Worm (Caenorhabditis elegans) whole organism, L4 larva: ENCODE data around the gene nstp-9.

ENCODE experiments used
- T26A8.4 ChIP-seq: fragments of 200-800 bp; sonication (Bioruptor generic); IDR thresholded peaks from 2 replicates; pipeline ENCODE4 v1.3.6; 2022; ENCODE audit warnings: missing genetic modification characterization, missing compliant biosample characterization
- ZK546.5 ChIP-seq, 2 experiments: sonication (generic microtip); optimal IDR thresholded peaks; 2 replicates each; lab custom pipeline; 2017; ENCODE audit warnings: missing biosample characterization in 2 of 2, missing genetic modification characterization in 2 of 2
- aha-1 ChIP-seq: fragments of 150-350 bp; peaks from one replicate; lab custom pipeline; 2014; ENCODE audit warnings: missing biosample characterization, missing genetic modification characterization
- ceh-32 ChIP-seq: sonication (generic microtip); optimal IDR thresholded peaks from 2 replicates; lab custom pipeline; 2016; ENCODE audit warnings: mild to moderate bottlenecking, missing genetic modification characterization, missing compliant biosample characterization; ENCODE audit not compliant: poor library complexity
- ceh-62 ChIP-seq: sonication (generic microtip); optimal IDR thresholded peaks from 2 replicates; lab custom pipeline; 2017; ENCODE audit warnings: missing biosample characterization, missing genetic modification characterization
- ces-1 ChIP-seq: fragments of 150-350 bp; sonication (generic microtip); optimal IDR thresholded peaks from 4 replicates; lab custom pipeline; 2014; ENCODE audit warnings: missing biosample characterization, missing genetic modification reagents, missing genetic modification characterization
- daf-16 ChIP-seq, 3 experiments: sonication (generic microtip); optimal IDR thresholded peaks; 2 replicates each; lab custom pipeline; 2016 to 2017; ENCODE audit warnings: missing genetic modification characterization in 3 of 3, missing genetic modification reagents in 3 of 3, mild to moderate bottlenecking in 2 of 3, missing compliant biosample characterization in 2 of 3, missing biosample characterization in 1 of 3, moderate library complexity in 1 of 3
- dve-1 ChIP-seq: sonication (generic microtip); optimal IDR thresholded peaks from 2 replicates; lab custom pipeline; 2017; ENCODE audit warnings: antibody characterized with exemption, mild to moderate bottlenecking, missing genetic modification characterization, missing compliant biosample characterization; ENCODE audit not compliant: insufficient read depth
- hif-1 ChIP-seq, 2 experiments: sonication (generic microtip); optimal IDR thresholded peaks; 2 replicates each; lab custom pipeline; 2016 to 2017; ENCODE audit warnings: missing compliant biosample characterization in 2 of 2, missing genetic modification characterization in 2 of 2, missing genetic modification reagents in 2 of 2, missing genotype in 2 of 2, mild to moderate bottlenecking in 1 of 2
- hlh-11 ChIP-seq: fragments of 200-800 bp; sonication (Bioruptor generic); optimal IDR thresholded peaks from 2 replicates; lab custom pipeline; 2018; ENCODE audit warnings: mild to moderate bottlenecking, missing genetic modification characterization, missing compliant biosample characterization
- hmg-1.1 ChIP-seq: fragments of 200-800 bp; sonication (Bioruptor generic); IDR thresholded peaks from 2 replicates; pipeline ENCODE4 v1.3.6; 2022; ENCODE audit warnings: missing genetic modification reagents, missing genetic modification characterization, missing compliant biosample characterization
- lin-15B ChIP-seq: fragments of 150-350 bp; sonication (generic microtip); optimal IDR thresholded peaks from 3 replicates; lab custom pipeline; 2014; ENCODE audit warnings: missing biosample characterization, missing genetic modification characterization
- mxl-3 ChIP-seq: fragments of 200-800 bp; sonication (Bioruptor generic); optimal IDR thresholded peaks from 2 replicates; lab custom pipeline; 2018; ENCODE audit warnings: mild to moderate bottlenecking, missing genetic modification characterization, missing compliant biosample characterization
- nhr-28 ChIP-seq: fragments of 150-350 bp; optimal IDR thresholded peaks from 2 replicates; lab custom pipeline; 2014; ENCODE audit warnings: missing biosample characterization, missing genetic modification characterization
- nhr-48 ChIP-seq: sonication (generic microtip); optimal IDR thresholded peaks from 2 replicates; lab custom pipeline; 2016; ENCODE audit warnings: mild to moderate bottlenecking, missing genetic modification characterization, missing compliant biosample characterization
- nhr-6 ChIP-seq: fragments of 150-350 bp; optimal IDR thresholded peaks from 2 replicates; lab custom pipeline; 2014; ENCODE audit warnings: missing biosample characterization, missing genetic modification characterization
- pqm-1 ChIP-seq: sonication (generic microtip); optimal IDR thresholded peaks from 2 replicates; lab custom pipeline; 2017; ENCODE audit warnings: missing biosample characterization, missing genetic modification characterization
- tag-97 ChIP-seq: fragments of 200-800 bp; sonication (Bioruptor generic); IDR thresholded peaks from 2 replicates; pipeline ENCODE4 v1.3.6; 2022; ENCODE audit warnings: missing genetic modification characterization, missing compliant biosample characterization
- unc-39 ChIP-seq: sonication (generic microtip); optimal IDR thresholded peaks from 2 replicates; lab custom pipeline; 2017; ENCODE audit warnings: missing biosample characterization, missing genetic modification characterization
- unc-62 ChIP-seq, 3 experiments: fragments of 150-350 bp in 1 of 3; sonication (generic microtip); optimal IDR thresholded peaks in 2 of 3; peaks in 1 of 3; 1 replicate in 1 of 3; 2 replicates in 2 of 3; lab custom pipeline; 2014 to 2017; ENCODE audit warnings: missing biosample characterization in 3 of 3, missing genetic modification characterization in 3 of 3, missing genetic modification reagents in 3 of 3, missing genotype in 1 of 3
- zip-2 ChIP-seq: fragments of 150-350 bp; optimal IDR thresholded peaks from 2 replicates; lab custom pipeline; 2014; ENCODE audit warnings: missing biosample characterization, missing genetic modification characterization

Gene nstp-9

ce11 chrX:10880509-10880908, 39.0 kb downstream of the nstp-9 start, which contains the start of gene T21E8.4:
TSS of gene T21E8.4 (plus strand) at chrX:10880809.
- TF ChIP-seq tag-97 (GFP tag; lab: Robert Waterston, UW), result no peak
- no peak for TF ChIP-seq nhr-48 (tag; lab: Kevin White, UChicago)
- no peak for TF ChIP-seq pqm-1 (tag; lab: Kevin White, UChicago)
- no peak for TF ChIP-seq unc-39 (tag; lab: Kevin White, UChicago)
- TF ChIP-seq ces-1 (GFP tag; lab: Kevin White, UChicago), result no peak
- no peak for TF ChIP-seq lin-15B (tag; lab: Kevin White, UChicago)
- TF ChIP-seq ceh-32 (tag; lab: Kevin White, UChicago), result no peak
- TF ChIP-seq nhr-6 (tag; lab: Kevin White, UChicago), result no peak
- no peak for TF ChIP-seq hmg-1.1 (GFP tag; lab: Robert Waterston, UW)
- TF ChIP-seq aha-1 (tag; lab: Kevin White, UChicago), result no peak
- no peak for TF ChIP-seq ZK546.5 (tag; optimal IDR thresholded peaks at IDR 0.05; lab: Kevin White, UChicago)
- no peak for TF ChIP-seq T26A8.4 (GFP tag; lab: Robert Waterston, UW)
- no peak for TF ChIP-seq hif-1 (tag; optimal IDR thresholded peaks at IDR 0.05; lab: Kevin White, UChicago)

ce11 chrX:10877138-10877743, 42.3 kb downstream of the nstp-9 start, which contains the start of gene pgp-6:
TSS of gene pgp-6 (minus strand) at chrX:10877425.
- TF ChIP-seq aha-1 (tag; lab: Kevin White, UChicago) (peak; percentile 80), ceh-62 (no peak), hlh-11 (no peak), ces-1 (GFP tag; lab: Kevin White, UChicago) (no peak), pqm-1 (tag; lab: Kevin White, UChicago) (peak; percentile 72), unc-62 (GFP tag; optimal IDR thresholded peaks at IDR 0.05 in 1 of 2; lab: Kevin White, UChicago) (peak in 1 of 2 experiments; percentile 69), unc-62 (tag; optimal IDR thresholded peaks at IDR 0.05; lab: Kevin White, UChicago) (no peak), nhr-6 (tag; lab: Kevin White, UChicago) (no peak), nhr-28 (peak; percentile 55), dve-1 (tag; lab: Kevin White, UChicago) (no peak), daf-16 (GFP tag; optimal IDR thresholded peaks at IDR 0.05; lab: Kevin White, UChicago) (no peak), daf-16 (tag; optimal IDR thresholded peaks at IDR 0.05; lab: Kevin White, UChicago) (peak; percentile 84), zip-2 (tag; lab: Kevin White, UChicago) (peak; percentile 89)

ce11 chrX:10870137-10870536, 49.4 kb downstream of the nstp-9 start, which contains the start of gene pgp-7:
TSS of gene pgp-7 (minus strand) at chrX:10870237.
- TF ChIP-seq unc-62 (GFP tag; optimal IDR thresholded peaks at IDR 0.05 in 1 of 2; lab: Kevin White, UChicago), result peak in 1 of 2 experiments; percentile 20
- TF ChIP-seq unc-62 (tag; optimal IDR thresholded peaks at IDR 0.05; lab: Kevin White, UChicago), result no peak
- TF ChIP-seq mxl-3, result no peak
- TF ChIP-seq, all 104 proteins: peak for 1
